Fruit fly (Drosophila melanogaster) whole organism, wandering third instar larva: ENCODE results near the gene CG34296.

Experiments used
- Abd-B ChIP-seq: fragments of >200 bp; optimal IDR thresholded peaks from 2 replicates; lab custom pipeline; 2017; ENCODE audit warnings: missing biosample characterization, missing genetic modification characterization
- CG32264 ChIP-seq: fragments of 200-800 bp; sonication (Bioruptor generic); optimal IDR thresholded peaks from 2 replicates; lab custom pipeline; 2016; ENCODE audit warnings: missing biosample characterization, missing genetic modification characterization
- CG9705 ChIP-seq: fragments of 200-800 bp; sonication (Bioruptor generic); optimal IDR thresholded peaks from 2 replicates; lab custom pipeline; 2018; ENCODE audit warnings: missing biosample characterization, mild to moderate bottlenecking, missing genetic modification characterization
- CrebA ChIP-seq: fragments of 200-800 bp; sonication (Bioruptor generic); optimal IDR thresholded peaks from 2 replicates; lab custom pipeline; 2016; ENCODE audit warnings: missing biosample characterization, mild to moderate bottlenecking, missing genetic modification characterization, borderline replicate concordance
- Dfd ChIP-seq: fragments of >200 bp; optimal IDR thresholded peaks from 2 replicates; lab custom pipeline; 2017; ENCODE audit warnings: missing biosample characterization, missing genetic modification characterization
- Dif ChIP-seq: fragments of 200-275, 200-300 bp; sonication (Bioruptor generic); optimal IDR thresholded peaks from 2 replicates; lab custom pipeline; 2018; ENCODE audit warnings: missing biosample characterization, missing genetic modification characterization; ENCODE audit not compliant: partially characterized antibody
- GATAd ChIP-seq: sonication (Bioruptor generic); optimal IDR thresholded peaks from 2 replicates; lab custom pipeline; 2016; ENCODE audit warnings: missing biosample characterization, missing genetic modification characterization
- HLH106 ChIP-seq: fragments of 200-800 bp; optimal IDR thresholded peaks from 3 replicates; lab custom pipeline; 2019; ENCODE audit warnings: missing biosample characterization, mild to moderate bottlenecking, missing genetic modification characterization, moderate library complexity
- Hnf4 ChIP-seq: fragments of 200-800 bp; sonication (Bioruptor generic); optimal IDR thresholded peaks from 2 replicates; lab custom pipeline; 2016; ENCODE audit warnings: missing biosample characterization, mild to moderate bottlenecking, missing genetic modification characterization
- Hr78 ChIP-seq: fragments of >200 bp; optimal IDR thresholded peaks from 2 replicates; lab custom pipeline; 2017; ENCODE audit warnings: missing biosample characterization, missing genetic modification characterization
- Hr83 ChIP-seq: fragments of 200-300 bp; sonication (Bioruptor generic); optimal IDR thresholded peaks from 2 replicates; lab custom pipeline; 2016; ENCODE audit warnings: missing biosample characterization, mild to moderate bottlenecking, missing genetic modification characterization, moderate library complexity; ENCODE audit not compliant: poor library complexity, severe bottlenecking
- Jra ChIP-seq: sonication (Bioruptor generic); optimal IDR thresholded peaks from 2 replicates; lab custom pipeline; 2016; ENCODE audit warnings: missing biosample characterization, missing genetic modification characterization
- Mio ChIP-seq: sonication (Bioruptor generic); optimal IDR thresholded peaks from 2 replicates; lab custom pipeline; 2016; ENCODE audit warnings: missing biosample characterization, missing genetic modification characterization
- Myc ChIP-seq: fragments of >200 bp; optimal IDR thresholded peaks from 2 replicates; lab custom pipeline; 2017
- N ChIP-seq: fragments of >200 bp; optimal IDR thresholded peaks from 2 replicates; lab custom pipeline; 2018; ENCODE audit warnings: missing biosample characterization, missing external identifiers, missing genetic modification characterization
- OdsH ChIP-seq: fragments of 200-800 bp; sonication (Bioruptor generic); optimal IDR thresholded peaks from 2 replicates; lab custom pipeline; 2016; ENCODE audit warnings: missing biosample characterization, mild to moderate bottlenecking, missing genetic modification characterization
- Rel ChIP-seq, 2 experiments: fragments of 200-800 bp; sonication (Bioruptor generic) in 1 of 2; optimal IDR thresholded peaks; 2 replicates in 1 of 2; 3 replicates in 1 of 2; lab custom pipeline; 2016 to 2019; ENCODE audit warnings: mild to moderate bottlenecking in 2 of 2, missing biosample characterization in 2 of 2, missing genetic modification characterization in 2 of 2, moderate library complexity in 1 of 2
- Sp1 ChIP-seq: fragments of 200-800 bp; sonication (Bioruptor generic); optimal IDR thresholded peaks from 3 replicates; lab custom pipeline; 2019; ENCODE audit warnings: missing biosample characterization, mild to moderate bottlenecking, missing genetic modification characterization, moderate library complexity
- Vsx2 ChIP-seq: fragments of 200-300, 225-300 bp; sonication (Bioruptor generic); optimal IDR thresholded peaks from 2 replicates; lab custom pipeline; 2018; ENCODE audit warnings: missing biosample characterization, missing genetic modification characterization; ENCODE audit not compliant: partially characterized antibody
- br ChIP-seq: fragments of 200-800 bp; sonication (Bioruptor generic); optimal IDR thresholded peaks from 2 replicates; lab custom pipeline; 2016; ENCODE audit warnings: missing biosample characterization, missing genetic modification characterization
- brk ChIP-seq: fragments of 200-800 bp; sonication (Bioruptor generic); optimal IDR thresholded peaks from 2 replicates; lab custom pipeline; 2016; ENCODE audit warnings: missing biosample characterization, mild to moderate bottlenecking, missing genetic modification characterization
- dl ChIP-seq, 2 experiments: fragments of 175-275, 200-275 bp in 1 of 2; fragments of 200-275 bp in 1 of 2; sonication (Bioruptor generic); optimal IDR thresholded peaks; lab custom pipeline; 2018; ENCODE audit warnings: mild to moderate bottlenecking in 2 of 2, missing biosample characterization in 2 of 2, missing genetic modification characterization in 2 of 2, moderate library complexity in 2 of 2; ENCODE audit not compliant: partially characterized antibody in 2 of 2, insufficient read depth in 1 of 2
- dmrt93B ChIP-seq: fragments of 200-800 bp; sonication (Bioruptor generic); optimal IDR thresholded peaks from 2 replicates; lab custom pipeline; 2018; ENCODE audit warnings: missing biosample characterization, mild to moderate bottlenecking, missing genetic modification characterization
- dsf ChIP-seq: sonication (Bioruptor generic); optimal IDR thresholded peaks from 2 replicates; lab custom pipeline; 2016; ENCODE audit warnings: missing biosample characterization, missing genetic modification characterization, borderline replicate concordance
- ey ChIP-seq: fragments of 200-800 bp; sonication (Bioruptor generic); optimal IDR thresholded peaks from 2 replicates; lab custom pipeline; 2016; ENCODE audit warnings: missing biosample characterization, missing genetic modification characterization
- foxo ChIP-seq, 2 experiments: fragments of 200-800 bp; sonication (Bioruptor generic); optimal IDR thresholded peaks; 2 replicates in 1 of 2; 3 replicates in 1 of 2; lab custom pipeline; 2016 to 2017; ENCODE audit warnings: missing biosample characterization in 2 of 2, missing genetic modification characterization in 2 of 2
- fru ChIP-seq: fragments of 200-800 bp; sonication (Bioruptor generic); optimal IDR thresholded peaks from 3 replicates; lab custom pipeline; 2016; ENCODE audit warnings: missing biosample characterization, mild to moderate bottlenecking, missing genetic modification characterization
- h ChIP-seq: fragments of 200-800 bp; sonication (Bioruptor generic); optimal IDR thresholded peaks from 3 replicates; lab custom pipeline; 2016; ENCODE audit warnings: missing biosample characterization, mild to moderate bottlenecking, missing genetic modification characterization
- jim ChIP-seq: fragments of 175-275, 200-325 bp; sonication (Bioruptor generic); optimal IDR thresholded peaks from 2 replicates; lab custom pipeline; 2016; ENCODE audit warnings: missing biosample characterization, mild to moderate bottlenecking, missing genetic modification characterization
- lola ChIP-seq: fragments of >200 bp; optimal IDR thresholded peaks from 2 replicates; lab custom pipeline; 2017; ENCODE audit warnings: missing biosample characterization, missing genetic modification characterization
- pan ChIP-seq: fragments of >200 bp; optimal IDR thresholded peaks from 2 replicates; lab custom pipeline; 2017
- psq ChIP-seq: fragments of 200-800 bp; sonication (Bioruptor generic); optimal IDR thresholded peaks from 3 replicates; lab custom pipeline; 2017; ENCODE audit warnings: missing biosample characterization, mild to moderate bottlenecking, missing genetic modification characterization, moderate library complexity
- rgr ChIP-seq: fragments of 200-800 bp; sonication (Bioruptor generic); optimal IDR thresholded peaks from 3 replicates; lab custom pipeline; 2016; ENCODE audit warnings: missing biosample characterization, mild to moderate bottlenecking, missing genetic modification characterization
- sage ChIP-seq: fragments of 200-800 bp; sonication (Bioruptor generic); optimal IDR thresholded peaks from 2 replicates; lab custom pipeline; 2016; ENCODE audit warnings: missing biosample characterization, mild to moderate bottlenecking, missing genetic modification characterization
- sv ChIP-seq: fragments of 200-800 bp; sonication (Bioruptor generic); optimal IDR thresholded peaks from 3 replicates; lab custom pipeline; 2016; ENCODE audit warnings: missing biosample characterization, missing genetic modification characterization
- tai ChIP-seq: sonication (Bioruptor generic); optimal IDR thresholded peaks from 2 replicates; lab custom pipeline; 2016; ENCODE audit warnings: missing biosample characterization, missing genetic modification characterization
- usp ChIP-seq: fragments of >200 bp; optimal IDR thresholded peaks from 2 replicates; lab custom pipeline; 2017; ENCODE audit warnings: missing biosample characterization, missing genetic modification characterization
- woc ChIP-seq: sonication (Bioruptor generic); optimal IDR thresholded peaks from 2 replicates; lab custom pipeline; 2016; ENCODE audit warnings: missing biosample characterization, mild to moderate bottlenecking, missing genetic modification characterization

Gene CG34296

DNA sequence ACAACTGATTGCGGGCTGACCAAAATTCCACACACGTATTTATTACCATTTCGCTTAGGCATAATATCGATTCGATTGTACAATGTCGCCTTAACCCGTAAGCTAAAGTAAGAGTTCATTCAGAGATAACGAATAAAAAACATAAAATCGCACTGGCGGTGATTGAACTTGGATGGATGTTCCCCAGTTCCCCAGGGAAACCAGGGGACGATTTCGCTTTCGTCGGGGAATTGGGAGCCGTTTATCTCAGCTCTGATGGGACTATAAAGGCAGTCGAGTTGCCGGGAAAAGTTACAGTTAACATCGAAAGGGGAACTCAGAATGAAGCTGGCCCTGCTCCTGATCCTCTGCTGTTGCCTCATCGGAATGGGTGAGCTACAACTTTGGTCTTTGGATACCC, at the start of gene CG34296:
CG34296 (plus strand) TSS at position 301 of the 400 bp plus-strand sequence.
- TF ChIP-seq rgr (GFP tag; lab: Kevin White, UChicago) = no peak
- TF ChIP-seq Abd-B (GFP tag; lab: Kevin White, UChicago) = no peak

DNA sequence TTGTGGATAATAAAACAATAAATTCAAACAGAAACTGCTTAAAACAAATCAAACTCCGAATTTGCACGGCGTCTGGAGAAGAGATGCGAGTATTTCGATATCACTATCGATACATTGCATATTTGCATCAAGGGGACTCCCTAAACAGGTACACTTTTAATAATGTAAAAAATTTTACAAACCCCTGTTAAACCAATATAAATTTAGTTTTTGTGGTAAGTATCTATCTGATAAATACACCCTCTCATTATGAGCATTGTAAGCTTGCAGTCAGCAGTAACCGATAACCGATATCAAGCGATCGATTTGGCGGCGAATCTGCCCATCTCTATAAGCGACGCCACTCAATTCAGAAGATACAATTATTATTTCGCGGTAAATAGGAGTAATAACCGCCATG, 47.0 kb upstream of the CG34296 start, which contains the start of the genes Bub3 and Cap-D2:
Bub3 (minus strand) TSS at position 89 of the 400 bp plus-strand sequence.
Cap-D2 (plus strand) TSS at position 319 of the 400 bp plus-strand sequence.
- TF ChIP-seq usp (no peak), CG32264 (GFP tag; lab: Kevin White, UChicago) (no peak), CrebA (no peak), tai (GFP tag; lab: Kevin White, UChicago) (no peak), psq (GFP tag; lab: Kevin White, UChicago) (peak; percentile 25), OdsH (GFP tag; lab: Kevin White, UChicago) (peak; percentile 41), dmrt93B (GFP tag; lab: Kevin White, UChicago) (peak; percentile 35), sage (GFP tag; lab: Kevin White, UChicago) (no peak), Jra (no peak), Mio (GFP tag; lab: Kevin White, UChicago) (no peak), ey (GFP tag; lab: Kevin White, UChicago) (peak; percentile 70), Hr78 (GFP tag; lab: Kevin White, UChicago) (no peak), Hr83 (GFP tag; lab: Kevin White, UChicago) (no peak), N (GFP tag; lab: Kevin White, UChicago) (no peak), HLH106 (peak; percentile 55), dsf (GFP tag; lab: Kevin White, UChicago) (no peak), rgr (GFP tag; lab: Kevin White, UChicago) (peak; percentile 69), Myc (lab: Kevin White, UChicago) (peak; percentile 28), Sp1 (GFP tag; lab: Kevin White, UChicago) (peak; percentile 59), Abd-B (GFP tag; lab: Kevin White, UChicago) (no peak), Vsx2 (GFP tag; lab: Kevin White, UChicago) (no peak), br (GFP tag; lab: Kevin White, UChicago) (peak; percentile 63), lola (GFP tag; lab: Kevin White, UChicago) (no peak), Rel (GFP tag; optimal IDR thresholded peaks at IDR 0.05; lab: Kevin White, UChicago) (no peak), Rel (tag; optimal IDR thresholded peaks at IDR 0.05; lab: Kevin White, UChicago) (peak; percentile 19), pan (lab: Kevin White, UChicago) (no peak), h (GFP tag; lab: Kevin White, UChicago) (peak; percentile 83), Dif (GFP tag; lab: Kevin White, UChicago) (no peak), jim (no peak), Dfd (GFP tag; lab: Kevin White, UChicago) (no peak), foxo (GFP tag; optimal IDR thresholded peaks at IDR 0.05; lab: Kevin White, UChicago) (peak in 1 of 2 experiments; percentile 77), dl (GFP tag; optimal IDR thresholded peaks at IDR 0.05; lab: Kevin White, UChicago; ENCODE audit: insufficient read depth in 1 of 2, partially characterized antibody in 2 of 2) (no peak), sv (GFP tag; lab: Kevin White, UChicago) (peak; percentile 61), brk (GFP tag; lab: Kevin White, UChicago) (no peak), Hnf4 (GFP tag; lab: Kevin White, UChicago) (no peak), CG9705 (GFP tag; lab: Kevin White, UChicago) (no peak), woc (GFP tag; lab: Kevin White, UChicago) (no peak), GATAd (GFP tag; lab: Kevin White, UChicago) (no peak), fru (GFP tag; lab: Kevin White, UChicago) (peak; percentile 71)

- no peak for TF ChIP-seq fru (GFP tag; lab: Kevin White, UChicago)
- TF ChIP-seq CG9705 (GFP tag; lab: Kevin White, UChicago) = no peak
- TF ChIP-seq Abd-B (GFP tag; lab: Kevin White, UChicago) = no peak
- TF ChIP-seq CG32264 (GFP tag; lab: Kevin White, UChicago) = no peak
- TF ChIP-seq ey (GFP tag; lab: Kevin White, UChicago) = no peak
- no peak for TF ChIP-seq CrebA
- no peak for TF ChIP-seq lola (GFP tag; lab: Kevin White, UChicago)
- TF ChIP-seq, all 38 proteins: peak for 0
These were observed 41.1 kb upstream of the CG34296 start for dm6 chr3R:29681241-29681640.
